Fruit fly (Drosophila melanogaster): ENCODE data around the gene CCT6.

CCT6 gene

DNA sequence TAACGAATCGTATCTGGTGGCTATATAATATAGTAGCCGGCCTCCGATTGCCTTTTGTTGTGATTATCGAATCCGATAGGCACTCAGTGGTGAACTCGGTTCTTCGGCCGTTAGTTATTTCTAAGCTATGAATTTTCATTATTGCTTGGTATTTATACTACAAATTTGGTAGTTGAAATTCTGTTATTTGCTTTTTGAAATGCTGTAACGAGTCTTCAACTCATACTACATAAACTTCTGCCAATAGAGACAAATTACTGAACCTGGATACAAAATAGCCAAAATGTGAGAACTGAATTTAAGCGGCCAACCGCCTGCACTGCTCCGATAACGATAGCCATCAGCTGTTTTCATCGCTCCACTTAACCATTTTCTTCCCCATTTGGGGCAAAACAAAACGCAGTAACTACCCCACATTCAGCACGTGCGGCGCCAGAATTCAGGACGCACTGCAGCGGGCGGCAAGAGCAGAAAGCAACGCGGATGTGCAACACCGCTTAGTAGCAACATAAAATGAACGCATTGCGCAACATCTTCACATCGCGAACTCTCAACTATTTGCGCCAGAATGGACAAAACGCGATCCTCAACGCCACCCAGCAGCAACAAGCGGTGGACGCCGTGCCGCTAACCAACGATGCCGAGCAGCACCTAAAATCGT, 7.4 kb upstream of the CCT6 start, which contains the start of the genes CG11679 and CG8206 (continued):
- TF ChIP-seq CG14441 (GFP tag; IDR thresholded peaks at IDR 0.05) = peak; percentile 45; the same call in 1 of the 2 replicates
- TF ChIP-seq az2 (GFP tag; optimal IDR thresholded peaks at IDR 0.05) = no peak
- TF ChIP-seq ci (GFP tag; IDR thresholded peaks at IDR 0.05) = no peak
- TF ChIP-seq her (GFP tag; optimal IDR thresholded peaks at IDR 0.05) = peak; percentile 14
- TF ChIP-seq Aef1 (GFP tag; IDR thresholded peaks at IDR 0.05) = peak; percentile 26; the same call in 1 of the 3 replicates
- TF ChIP-seq CG5953 (GFP tag; IDR thresholded peaks at IDR 0.05) = no peak
- no peak for TF ChIP-seq gsb-n (tag; optimal IDR thresholded peaks at IDR 0.05)
- peak; percentile 82 for TF ChIP-seq CG2116 (GFP tag; optimal IDR thresholded peaks at IDR 0.05)
- TF ChIP-seq hkb (optimal IDR thresholded peaks at IDR 0.05) = no peak
- no peak for TF ChIP-seq hkb (GFP tag; IDR thresholded peaks at IDR 0.05)
- peak; percentile 13 for TF ChIP-seq PHDP (tag; optimal IDR thresholded peaks at IDR 0.05)
- no peak for TF ChIP-seq nom (GFP tag; optimal IDR thresholded peaks at IDR 0.05)
- TF ChIP-seq CG9817 (tag; optimal IDR thresholded peaks at IDR 0.05) = peak; percentile 55
- TF ChIP-seq CG4854 (GFP tag; optimal IDR thresholded peaks at IDR 0.05) = no peak
- TF ChIP-seq CG3065 (GFP tag; optimal IDR thresholded peaks at IDR 0.05) = no peak
- TF ChIP-seq Rx (GFP tag; IDR thresholded peaks at IDR 0.05) = no peak
- TF ChIP-seq Blimp-1 (GFP tag; optimal IDR thresholded peaks at IDR 0.05) = no peak
- TF ChIP-seq Taf1 (GFP tag; IDR thresholded peaks at IDR 0.05) = no peak
- no peak for TF ChIP-seq CG17802 (tag; optimal IDR thresholded peaks at IDR 0.05)
- TF ChIP-seq salm (tag; optimal IDR thresholded peaks at IDR 0.05) = peak; percentile 5
- peak; percentile 21 for TF ChIP-seq bab2 (GFP tag; optimal IDR thresholded peaks at IDR 0.05)
- TF ChIP-seq CG7839 (tag; optimal IDR thresholded peaks at IDR 0.05) = peak; percentile 49
- TF ChIP-seq nmo (GFP tag; optimal IDR thresholded peaks at IDR 0.05) = peak; percentile 58
- TF ChIP-seq CG10274 (GFP tag; optimal IDR thresholded peaks at IDR 0.05) = no peak
- TF ChIP-seq dati (GFP tag; IDR thresholded peaks at IDR 0.05) = no peak
- no peak for TF ChIP-seq sqz (GFP tag; optimal IDR thresholded peaks at IDR 0.05)
- no peak for TF ChIP-seq gfzf (GFP tag; optimal IDR thresholded peaks at IDR 0.05)
- TF ChIP-seq Eip74EF (GFP tag; optimal IDR thresholded peaks at IDR 0.05) = no peak
- no peak for TF ChIP-seq cas (GFP tag; IDR thresholded peaks at IDR 0.05)
- TF ChIP-seq Dref (GFP tag; IDR thresholded peaks at IDR 0.05) = peak; percentile 73
- peak; percentile 53 for TF ChIP-seq CG30403 (GFP tag; optimal IDR thresholded peaks at IDR 0.05)
- TF ChIP-seq CG30431 (GFP tag; optimal IDR thresholded peaks at IDR 0.05) = no peak
- TF ChIP-seq CG31388 (GFP tag; optimal IDR thresholded peaks at IDR 0.05) = no peak
- TF ChIP-seq CG2712 (tag; optimal IDR thresholded peaks at IDR 0.05) = peak; percentile 42
- peak; percentile 53 for TF ChIP-seq gem (tag; optimal IDR thresholded peaks at IDR 0.05)
- peak; percentile 16 for TF ChIP-seq CG10209 (GFP tag; optimal IDR thresholded peaks at IDR 0.05)
- no peak for TF ChIP-seq D19A (tag; optimal IDR thresholded peaks at IDR 0.05)
- TF ChIP-seq CG7372 (GFP tag; IDR thresholded peaks at IDR 0.05) = no peak
- TF ChIP-seq HmgZ (tag; optimal IDR thresholded peaks at IDR 0.05) = peak; percentile 57
- TF ChIP-seq CG2678 (tag; optimal IDR thresholded peaks at IDR 0.05) = peak; percentile 60
- TF ChIP-seq Abd-B (GFP tag; optimal IDR thresholded peaks at IDR 0.05) = peak; percentile 37
- TF ChIP-seq CG17568 (GFP tag; optimal IDR thresholded peaks at IDR 0.05) = no peak
- no peak for TF ChIP-seq esg (GFP tag; conservative IDR thresholded peaks at IDR 0.05)
- TF ChIP-seq CG3847 (GFP tag; IDR thresholded peaks at IDR 0.05) = 0 out of 2 replicates have a peak, but pooled peaks have one; percentile 24
- TF ChIP-seq gt (GFP tag; IDR thresholded peaks at IDR 0.05) = no peak
- TF ChIP-seq CG10959 (GFP tag; IDR thresholded peaks at IDR 0.05) = no peak
- peak; percentile 20 for TF ChIP-seq CG9727 (GFP tag; optimal IDR thresholded peaks at IDR 0.05)
- TF ChIP-seq sima (GFP tag; optimal IDR thresholded peaks at IDR 0.05) = no peak
- no peak for TF ChIP-seq bowl (GFP tag; IDR thresholded peaks at IDR 0.05)
- TF ChIP-seq Fer1 (GFP tag; optimal IDR thresholded peaks at IDR 0.05) = peak; percentile 36

Data from whole organism, embryonic.